Fruit fly (Drosophila melanogaster): Measurements from ENCODE around the gene CG5984.
A peak's percentile ranks its signal among the peaks of the same experiment; 100 is the strongest.

CG5984 gene

dm6 chr3R:27253136-27253920 is 5.5 kb upstream of the CG5984 start, which contains the start of gene pll (continued):
- TF ChIP-seq zen2 (GFP tag; IDR thresholded peaks at IDR 0.05; ENCODE audit: partially characterized antibody), result no peak
- peak; percentile 30 for TF ChIP-seq CG6683 (GFP tag; optimal IDR thresholded peaks at IDR 0.05)
- peak; percentile 81 for TF ChIP-seq CG1602 (GFP tag; optimal IDR thresholded peaks at IDR 0.05)
- no peak for TF ChIP-seq CG9437 (GFP tag; optimal IDR thresholded peaks at IDR 0.05)
- TF ChIP-seq nerfin-2 (GFP tag; IDR thresholded peaks at IDR 0.05; ENCODE audit: partially characterized antibody), result no peak
- peak; percentile 86 for TF ChIP-seq CG30403 (GFP tag; optimal IDR thresholded peaks at IDR 0.05)
- TF ChIP-seq Sox102F (GFP tag; optimal IDR thresholded peaks at IDR 0.05), result peak; percentile 85
- peak; percentile 84 to 90 for TF ChIP-seq dpn (GFP tag; optimal IDR thresholded peaks at IDR 0.05)
- peak; percentile 83 for TF ChIP-seq CG7372 (GFP tag; IDR thresholded peaks at IDR 0.05)
- TF ChIP-seq Oli (tag; optimal IDR thresholded peaks at IDR 0.05), result peak; percentile 62
- peak; percentile 32 for TF ChIP-seq CG7987 (GFP tag; optimal IDR thresholded peaks at IDR 0.05)
- no peak for TF ChIP-seq CG10274 (GFP tag; optimal IDR thresholded peaks at IDR 0.05)
- TF ChIP-seq CG42726 (GFP tag; IDR thresholded peaks at IDR 0.05; ENCODE audit: partially characterized antibody), result peak; percentile 35; the same call in 1 of the 2 replicates
- TF ChIP-seq CG4707 (GFP tag; optimal IDR thresholded peaks at IDR 0.05), result no peak
- TF ChIP-seq CG34376 (GFP tag; optimal IDR thresholded peaks at IDR 0.05), result peak; percentile 35
- peak; percentile 11 for TF ChIP-seq CG3407 (GFP tag; optimal IDR thresholded peaks at IDR 0.05)
- peak; percentile 89 for TF ChIP-seq row (GFP tag; IDR thresholded peaks at IDR 0.05)
- peak; percentile 75 for TF ChIP-seq Oaz (GFP tag; IDR thresholded peaks at IDR 0.05)
- peak; percentile 80 for TF ChIP-seq CG7357 (GFP tag; IDR thresholded peaks at IDR 0.05)
- peak; percentile 82 for TF ChIP-seq Sry-δ (GFP tag; optimal IDR thresholded peaks at IDR 0.05)
- no peak for TF ChIP-seq disco-r (GFP tag; optimal IDR thresholded peaks at IDR 0.05)
- peak in 1 of 2 experiments; percentile 84 for TF ChIP-seq bsh (GFP tag; optimal IDR thresholded peaks at IDR 0.05)
- peak; percentile 85 for TF ChIP-seq az2 (GFP tag; optimal IDR thresholded peaks at IDR 0.05)
- peak; percentile 81 for TF ChIP-seq ewg (GFP tag; optimal IDR thresholded peaks at IDR 0.05)
- peak; percentile 86 for TF ChIP-seq Ada2b (GFP tag; IDR thresholded peaks at IDR 0.05)
- TF ChIP-seq btn (GFP tag; optimal IDR thresholded peaks at IDR 0.05), result peak; percentile 2
- TF ChIP-seq CG13424 (tag; optimal IDR thresholded peaks at IDR 0.05), result peak; percentile 84
- TF ChIP-seq D (optimal IDR thresholded peaks at IDR 0.05), result peak; percentile 18
- TF ChIP-seq D (GFP tag; optimal IDR thresholded peaks at IDR 0.05), result peak; percentile 46
- TF ChIP-seq gem (tag; optimal IDR thresholded peaks at IDR 0.05), result no peak
- TF ChIP-seq B-H2 (GFP tag; optimal IDR thresholded peaks at IDR 0.05), result no peak
- TF ChIP-seq CG9215 (GFP tag; IDR thresholded peaks at IDR 0.05), result peak; percentile 85
- TF ChIP-seq CHES-1-like (GFP tag; optimal IDR thresholded peaks at IDR 0.05), result peak; percentile 66
- TF ChIP-seq CG14667 (GFP tag; IDR thresholded peaks at IDR 0.05), result peak; percentile 90
- peak; percentile 6 for TF ChIP-seq ab (GFP tag; optimal IDR thresholded peaks at IDR 0.05)
- TF ChIP-seq sr (GFP tag; IDR thresholded peaks at IDR 0.05), result peak; percentile 63; the same call in 2 of the 3 replicates
- TF ChIP-seq CG5953 (GFP tag; IDR thresholded peaks at IDR 0.05), result peak; percentile 88
- TF ChIP-seq Hsf (GFP tag; optimal IDR thresholded peaks at IDR 0.05), result peak; percentile 84
- peak; percentile 51 for TF ChIP-seq Dad (GFP tag; optimal IDR thresholded peaks at IDR 0.05)
- TF ChIP-seq CG1233 (GFP tag; optimal IDR thresholded peaks at IDR 0.05), result peak; percentile 72
- peak; percentile 77 for TF ChIP-seq CG32767 (GFP tag; IDR thresholded peaks at IDR 0.05)
- TF ChIP-seq exex (tag; optimal IDR thresholded peaks at IDR 0.05), result peak; percentile 70
- peak; percentile 93 for TF ChIP-seq CG14441 (GFP tag; IDR thresholded peaks at IDR 0.05)
- TF ChIP-seq Nf-YC (tag; optimal IDR thresholded peaks at IDR 0.05), result peak; percentile 71
- TF ChIP-seq da (GFP tag; optimal IDR thresholded peaks at IDR 0.05), result no peak
- TF ChIP-seq CG15011 (GFP tag; optimal IDR thresholded peaks at IDR 0.05), result no peak
- no peak for TF ChIP-seq nom (GFP tag; optimal IDR thresholded peaks at IDR 0.05)
- TF ChIP-seq CG3726 (GFP tag; IDR thresholded peaks at IDR 0.05), result peak; percentile 79; the same call in 2 of the 3 replicates
- TF ChIP-seq h (optimal IDR thresholded peaks at IDR 0.05), result no peak
